Fruit fly (Drosophila melanogaster) whole organism, embryonic: ENCODE measurements around the gene CG13842.

Experiments used
- Awh ChIP-seq: fragments of 200-800 bp; sonication (Bioruptor generic); IDR thresholded peaks from 2 replicates; pipeline ENCODE4, ENCODE4 v1.3.6; 2022; ENCODE audit warnings: missing biosample characterization, missing genetic modification characterization
- CG10209 ChIP-seq: fragments of 200-800 bp; sonication (Bioruptor generic); optimal IDR thresholded peaks from 3 replicates; lab custom pipeline; 2017; ENCODE audit warnings: missing biosample characterization, mild to moderate bottlenecking, missing genetic modification characterization, missing genetic modification reagents
- CG10979 ChIP-seq: fragments of 200-800 bp; sonication (Bioruptor generic); optimal IDR thresholded peaks from 2 replicates; lab custom pipeline; 2018; ENCODE audit warnings: missing biosample characterization, mild to moderate bottlenecking, missing genetic modification characterization, moderate library complexity
- CG13296 ChIP-seq: fragments of 200-800 bp; sonication (Bioruptor generic); optimal IDR thresholded peaks from 3 replicates; lab custom pipeline; 2018; ENCODE audit warnings: missing biosample characterization, mild to moderate bottlenecking, missing genetic modification characterization
- CG14050 ChIP-seq: fragments of 200-800 bp; sonication (Bioruptor generic); IDR thresholded peaks from 3 replicates; pipeline ENCODE4 v1.3.6; 2022; ENCODE audit warnings: missing biosample characterization, missing genetic modification characterization
- CG1792 ChIP-seq: fragments of 200-800 bp; sonication (Bioruptor generic); optimal IDR thresholded peaks from 2 replicates; lab custom pipeline; 2016; ENCODE audit warnings: missing biosample characterization, missing genetic modification characterization
- CG2202 ChIP-seq: fragments of 200-800 bp; sonication (Bioruptor generic); optimal IDR thresholded peaks from 2 replicates; lab custom pipeline; 2018; ENCODE audit warnings: missing biosample characterization, mild to moderate bottlenecking, missing genetic modification characterization
- CG3065 ChIP-seq: fragments of 200-800 bp; sonication (Bioruptor generic); optimal IDR thresholded peaks from 2 replicates; lab custom pipeline; 2016; ENCODE audit warnings: missing biosample characterization, missing genetic modification characterization
- CG3163 ChIP-seq: fragments of 200-800 bp; sonication (Bioruptor generic); optimal IDR thresholded peaks from 3 replicates; lab custom pipeline; 2016; ENCODE audit warnings: missing biosample characterization, missing genetic modification characterization
- CG33557 ChIP-seq: fragments of 200-800 bp; sonication (Bioruptor generic); optimal IDR thresholded peaks from 2 replicates; lab custom pipeline; 2019; ENCODE audit warnings: missing biosample characterization, mild to moderate bottlenecking, missing genetic modification characterization, moderate library complexity
- CG4328 ChIP-seq: fragments of 200-800 bp; sonication (Bioruptor generic); optimal IDR thresholded peaks from 3 replicates; lab custom pipeline; 2017; ENCODE audit warnings: missing biosample characterization, missing genetic modification reagents, missing genetic modification characterization
- CG4820 ChIP-seq: fragments of 200-800 bp; sonication (Bioruptor generic); optimal IDR thresholded peaks from 3 replicates; lab custom pipeline; 2016; ENCODE audit warnings: missing biosample characterization, missing genetic modification characterization
- CG6683 ChIP-seq: fragments of 200-800 bp; sonication (Bioruptor generic); optimal IDR thresholded peaks from 2 replicates; lab custom pipeline; 2017; ENCODE audit warnings: missing biosample characterization, mild to moderate bottlenecking, missing genetic modification characterization, missing genetic modification reagents
- CG8089 ChIP-seq: fragments of 200-800 bp; sonication (Bioruptor generic); optimal IDR thresholded peaks from 3 replicates; lab custom pipeline; 2016; ENCODE audit warnings: missing biosample characterization, missing genetic modification characterization
- CG8359 ChIP-seq: fragments of 200-800 bp; sonication (Bioruptor generic); optimal IDR thresholded peaks from 2 replicates; lab custom pipeline; 2017; ENCODE audit warnings: missing biosample characterization, mild to moderate bottlenecking, missing genetic modification characterization, borderline replicate concordance
- CG8924 ChIP-seq: fragments of 200-800 bp; optimal IDR thresholded peaks from 3 replicates; lab custom pipeline; 2019; ENCODE audit warnings: missing biosample characterization, mild to moderate bottlenecking, missing genetic modification characterization, moderate library complexity
- CG9609 ChIP-seq: fragments of 200-800 bp; sonication (Bioruptor generic); optimal IDR thresholded peaks from 3 replicates; lab custom pipeline; 2016; ENCODE audit warnings: missing biosample characterization, missing genetic modification characterization
- CG9876 ChIP-seq: fragments of 200-800 bp; sonication (Bioruptor generic); optimal IDR thresholded peaks from 2 replicates; lab custom pipeline; 2016; ENCODE audit warnings: missing biosample characterization, missing genetic modification characterization
- CHES-1-like ChIP-seq: fragments of 200-800 bp; sonication (Bioruptor generic); optimal IDR thresholded peaks from 2 replicates; lab custom pipeline; 2016; ENCODE audit warnings: missing biosample characterization, missing genetic modification characterization
- Camta ChIP-seq: fragments of 200-800 bp; sonication (Bioruptor generic); optimal IDR thresholded peaks from 2 replicates; lab custom pipeline; 2016; ENCODE audit warnings: missing biosample characterization, missing genetic modification characterization
- GATAe ChIP-seq: fragments of 200-800 bp; sonication (Bioruptor generic); conservative IDR thresholded peaks from 2 replicates; pipeline ENCODE4 v1.3.6; 2022; ENCODE audit warnings: missing biosample characterization, missing genetic modification characterization
- Gsc ChIP-seq: fragments of 200-800 bp; sonication (Bioruptor generic); IDR thresholded peaks from 2 replicates; pipeline ENCODE4 v1.3.6; 2022; ENCODE audit warnings: missing biosample characterization, missing genetic modification characterization
- HLHmδ ChIP-seq: fragments of 200-800 bp; sonication (Bioruptor generic); optimal IDR thresholded peaks from 2 replicates; lab custom pipeline; 2018; ENCODE audit warnings: missing biosample characterization, mild to moderate bottlenecking, missing genetic modification characterization, moderate library complexity
- HmgD ChIP-seq: fragments of 200-800 bp; sonication (Bioruptor generic); optimal IDR thresholded peaks from 3 replicates; lab custom pipeline; 2016; ENCODE audit warnings: missing biosample characterization, missing genetic modification characterization
- Hmx ChIP-seq: fragments of 200-800 bp; sonication (Bioruptor generic); optimal IDR thresholded peaks from 2 replicates; lab custom pipeline; 2016; ENCODE audit warnings: missing biosample characterization, missing genetic modification characterization
- NC2α ChIP-seq: fragments of 200-800 bp; sonication (Bioruptor generic); optimal IDR thresholded peaks from 2 replicates; lab custom pipeline; 2016; ENCODE audit warnings: missing biosample characterization, missing genetic modification characterization
- Nf-YA ChIP-seq: fragments of 200-800 bp; sonication (Bioruptor generic); IDR thresholded peaks from 2 replicates; pipeline ENCODE4 v1.3.6; 2022; ENCODE audit warnings: missing biosample characterization, missing genetic modification characterization
- Nf-YC ChIP-seq: fragments of 200-800 bp; optimal IDR thresholded peaks from 3 replicates; lab custom pipeline; 2019; ENCODE audit warnings: missing biosample characterization, mild to moderate bottlenecking, missing genetic modification characterization, moderate library complexity
- Ptx1 ChIP-seq: fragments of 200-800 bp; sonication (Bioruptor generic); IDR thresholded peaks from 2 replicates; pipeline ENCODE4 v1.3.6; 2022; ENCODE audit warnings: missing biosample characterization, missing genetic modification characterization
- Trl ChIP-seq, 3 experiments: fragments of >200 bp in 2 of 3; fragments of 200-800 bp in 1 of 3; sonication (Bioruptor generic) in 1 of 3; optimal IDR thresholded peaks; 2 replicates in 1 of 3; 3 replicates in 2 of 3; lab custom pipeline; 2016 to 2017; ENCODE audit warnings: missing biosample characterization in 1 of 3, missing genetic modification characterization in 1 of 3
- cwo ChIP-seq: fragments of 200-800 bp; sonication (Bioruptor generic); optimal IDR thresholded peaks from 3 replicates; lab custom pipeline; 2017; ENCODE audit warnings: missing biosample characterization, missing genetic modification characterization, mild to moderate bottlenecking, moderate library complexity, missing genetic modification reagents
- da ChIP-seq: fragments of 200-800 bp; sonication (Bioruptor generic); optimal IDR thresholded peaks from 2 replicates; lab custom pipeline; 2016; ENCODE audit warnings: missing biosample characterization, missing genetic modification characterization
- gem ChIP-seq: fragments of 200-800 bp; sonication (Bioruptor generic); optimal IDR thresholded peaks from 2 replicates; lab custom pipeline; 2019; ENCODE audit warnings: missing biosample characterization, mild to moderate bottlenecking, missing genetic modification characterization, moderate library complexity
- hb ChIP-seq: fragments of 200-800 bp; sonication (Bioruptor generic); IDR thresholded peaks from 3 replicates; pipeline ENCODE4 v1.3.6; 2022; ENCODE audit warnings: missing biosample characterization, missing genetic modification characterization; ENCODE audit not compliant: partially characterized antibody
- her ChIP-seq: fragments of 200-800 bp; sonication (Bioruptor generic); optimal IDR thresholded peaks from 2 replicates; lab custom pipeline; 2016; ENCODE audit warnings: missing biosample characterization, missing genetic modification characterization
- insv ChIP-seq, 2 experiments: fragments of 200-800 bp; sonication (Bioruptor generic); optimal IDR thresholded peaks; 3 replicates each; lab custom pipeline; 2016 to 2018; ENCODE audit warnings: missing biosample characterization in 2 of 2, missing genetic modification characterization in 2 of 2
- nerfin-1 ChIP-seq: fragments of 200-800 bp; sonication (Bioruptor generic); optimal IDR thresholded peaks from 3 replicates; lab custom pipeline; 2019; ENCODE audit warnings: missing biosample characterization, mild to moderate bottlenecking, missing genetic modification characterization, moderate library complexity
- pb ChIP-seq: fragments of 200-800 bp; sonication (Bioruptor generic); optimal IDR thresholded peaks from 3 replicates; lab custom pipeline; 2016; ENCODE audit warnings: missing biosample characterization, missing genetic modification characterization
- repo ChIP-seq: fragments of 200-800 bp; sonication (Bioruptor generic); optimal IDR thresholded peaks from 2 replicates; lab custom pipeline; 2016; ENCODE audit warnings: missing biosample characterization, missing genetic modification characterization
- salm ChIP-seq: fragments of 200-800 bp; sonication (Bioruptor generic); optimal IDR thresholded peaks from 2 replicates; lab custom pipeline; 2018; ENCODE audit warnings: missing biosample characterization, mild to moderate bottlenecking, missing genetic modification characterization
- tll ChIP-seq, 2 experiments: fragments of 200-800 bp in 1 of 2; fragments of >200 bp in 1 of 2; sonication (Bioruptor generic) in 1 of 2; optimal IDR thresholded peaks; 2 replicates each; lab custom pipeline; 2017 to 2019; ENCODE audit warnings: missing biosample characterization in 2 of 2, missing genetic modification characterization in 2 of 2, mild to moderate bottlenecking in 1 of 2, moderate library complexity in 1 of 2
- wek ChIP-seq: fragments of 200-800 bp; sonication (Bioruptor generic); optimal IDR thresholded peaks from 3 replicates; lab custom pipeline; 2018; ENCODE audit warnings: missing biosample characterization, mild to moderate bottlenecking, missing genetic modification characterization, moderate library complexity
- yki ChIP-seq: fragments of >200 bp; optimal IDR thresholded peaks from 3 replicates; lab custom pipeline; 2018

Gene CG13842

DNA sequence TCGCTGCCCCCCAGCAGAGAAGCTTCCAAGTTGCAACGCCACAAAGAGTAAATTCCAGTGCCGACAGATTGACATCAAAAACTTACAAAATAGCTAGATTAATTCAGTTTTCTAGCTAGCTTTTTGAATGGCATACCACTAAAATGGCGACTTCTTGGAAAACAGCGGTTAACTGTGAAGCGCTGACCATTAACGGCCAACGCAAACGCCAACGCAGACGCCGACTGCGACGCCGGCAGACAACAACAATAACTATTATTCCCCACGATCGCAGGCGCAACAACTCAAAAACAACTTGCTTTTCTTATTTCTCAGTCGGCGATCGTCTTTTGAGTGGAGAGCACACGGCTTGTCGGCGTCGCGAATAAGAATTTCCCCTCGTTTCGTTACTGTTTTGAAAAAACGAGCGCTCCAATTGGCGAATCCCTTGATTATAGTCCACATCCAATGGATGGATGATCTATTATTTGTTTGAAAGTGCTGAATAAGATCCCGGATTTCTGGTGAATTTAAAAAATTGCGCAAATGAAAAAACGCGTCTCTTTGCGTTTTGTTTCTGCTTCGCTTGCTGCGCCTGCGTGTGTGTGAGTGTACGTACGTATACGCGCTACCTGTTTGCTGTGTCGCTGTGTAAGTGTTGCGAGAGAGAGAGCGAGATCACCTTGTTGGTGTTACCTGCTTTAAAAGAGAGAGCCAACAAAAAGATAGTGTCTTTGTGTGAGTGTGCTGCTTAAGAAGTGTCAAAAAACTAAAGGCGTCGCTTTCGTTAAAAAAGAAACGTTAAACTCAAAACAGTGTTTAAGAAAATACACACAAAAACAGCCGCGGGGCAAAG, 40.4 kb downstream of the CG13842 start (continued):
- TF ChIP-seq insv (GFP tag; optimal IDR thresholded peaks at IDR 0.05; lab: Kevin White, UChicago) = peak in 1 of 2 experiments; percentile 3
- TF ChIP-seq GATAe (GFP tag; lab: Robert Waterston, UW) = no peak
- no peak for TF ChIP-seq Camta
- no peak for TF ChIP-seq da (GFP tag; lab: Kevin White, UChicago)
- no peak for TF ChIP-seq tll (GFP tag; optimal IDR thresholded peaks at IDR 0.05; lab: Kevin White, UChicago)
- TF ChIP-seq CG2202 = no peak
- no peak for TF ChIP-seq CG4820 (GFP tag; lab: Kevin White, UChicago)
- 0 out of 2 replicates have a peak, but pooled peaks have one; percentile 22 for TF ChIP-seq Awh (GFP tag; lab: Robert Waterston, UW)
- TF ChIP-seq HLHmδ (GFP tag; lab: Kevin White, UChicago) = no peak
- no peak for TF ChIP-seq CG9876
- no peak for TF ChIP-seq Hmx (GFP tag; lab: Kevin White, UChicago)
- TF ChIP-seq CG3065 = no peak
- TF ChIP-seq CG10209 = no peak
- TF ChIP-seq CG8359 = no peak
- no peak for TF ChIP-seq nerfin-1 (tag; lab: Kevin White, UChicago)
- TF ChIP-seq CHES-1-like (GFP tag; lab: Kevin White, UChicago) = no peak
- no peak for TF ChIP-seq Gsc (GFP tag; lab: Robert Waterston, UW)
- TF ChIP-seq yki = no peak
- TF ChIP-seq CG14050 = no peak
- TF ChIP-seq pb = no peak
- TF ChIP-seq Nf-YA (GFP tag; lab: Robert Waterston, UW) = no peak
- no peak for TF ChIP-seq CG8089 (GFP tag; lab: Kevin White, UChicago)
- TF ChIP-seq CG33557 (GFP tag; lab: Kevin White, UChicago) = no peak
- no peak for TF ChIP-seq NC2α (GFP tag; lab: Kevin White, UChicago)
- TF ChIP-seq CG4328 (GFP tag; lab: Kevin White, UChicago) = no peak
- TF ChIP-seq HmgD = no peak
- TF ChIP-seq CG13296 (GFP tag; lab: Kevin White, UChicago) = no peak
- no peak for TF ChIP-seq salm (tag; lab: Kevin White, UChicago)
- TF ChIP-seq her (GFP tag; lab: Kevin White, UChicago) = no peak
- TF ChIP-seq Ptx1 (GFP tag; lab: Robert Waterston, UW) = no peak
- TF ChIP-seq CG3163 = peak; percentile 40
- TF ChIP-seq CG9609 (GFP tag; lab: Kevin White, UChicago) = no peak
- no peak for TF ChIP-seq CG1792
- TF ChIP-seq CG8924 (tag; lab: Kevin White, UChicago) = no peak
- no peak for TF ChIP-seq gem (tag; lab: Kevin White, UChicago)
- TF ChIP-seq cwo (GFP tag; lab: Kevin White, UChicago) = no peak
- TF ChIP-seq repo = no peak
- peak; percentile 77 to 78 for TF ChIP-seq Trl (optimal IDR thresholded peaks at IDR 0.05; lab: Kevin White, UChicago)
- no peak for TF ChIP-seq Trl (GFP tag; optimal IDR thresholded peaks at IDR 0.05; lab: Kevin White, UChicago)
- no peak for TF ChIP-seq CG10979
- TF ChIP-seq hb (GFP tag; lab: Robert Waterston, UW) = no peak
- peak; percentile 24 for TF ChIP-seq Nf-YC
- TF ChIP-seq CG6683 = no peak
- TF ChIP-seq wek (GFP tag; lab: Kevin White, UChicago) = no peak
